Fruit fly (Drosophila melanogaster) whole organism, adult: Measurements from ENCODE around the gene Rab7.

Source experiments
- CG5204 ChIP-seq: fragments of 200-800 bp; sonication (Bioruptor generic); optimal IDR thresholded peaks from 2 replicates; lab custom pipeline; 2016; ENCODE audit warnings: missing biosample characterization, missing genetic modification characterization
- CG7045 ChIP-seq: fragments of 200-800 bp; sonication (Bioruptor generic); optimal IDR thresholded peaks from 2 replicates; lab custom pipeline; 2017; ENCODE audit warnings: missing biosample characterization, mild to moderate bottlenecking, missing genetic modification characterization
- CG7101 ChIP-seq: fragments of 200-800 bp; sonication (Bioruptor generic); optimal IDR thresholded peaks from 2 replicates; lab custom pipeline; 2018; ENCODE audit warnings: missing biosample characterization, mild to moderate bottlenecking, missing genetic modification characterization, moderate library complexity
- cic ChIP-seq: fragments of 200-800 bp; sonication (Bioruptor generic); optimal IDR thresholded peaks from 2 replicates; lab custom pipeline; 2017; ENCODE audit warnings: missing biosample characterization, mild to moderate bottlenecking, missing genetic modification characterization, moderate library complexity
- tj ChIP-seq: fragments of 200-800 bp; sonication (Bioruptor generic); optimal IDR thresholded peaks from 3 replicates; lab custom pipeline; 2017; ENCODE audit warnings: missing biosample characterization, mild to moderate bottlenecking, missing genetic modification characterization, moderate library complexity
- toe ChIP-seq: fragments of 200-800 bp; sonication (Bioruptor generic); optimal IDR thresholded peaks from 2 replicates; lab custom pipeline; 2016; ENCODE audit warnings: missing biosample characterization, missing genetic modification characterization

- no peak for TF ChIP-seq CG7101 (tag; lab: Kevin White, UChicago)
- TF ChIP-seq CG7045 (GFP tag; lab: Kevin White, UChicago) = no peak
- TF ChIP-seq cic (GFP tag; lab: Kevin White, UChicago) = no peak
- TF ChIP-seq CG5204 (GFP tag; lab: Kevin White, UChicago) = no peak
- TF ChIP-seq tj (GFP tag; lab: Kevin White, UChicago) = no peak
- TF ChIP-seq toe (GFP tag; lab: Kevin White, UChicago) = no peak
Observed at dm6 chr3R:24014600-24014999, 21.8 kb downstream of the Rab7 start.
